Fruit fly (Drosophila melanogaster): ENCODE results near the gene GluRIIB.

dm6 chr2L:5546207-5546517 lies 13.0 kb upstream of the GluRIIB start:
- TF ChIP-seq CG15696 (tag; optimal IDR thresholded peaks at IDR 0.05) (no peak), Dref (GFP tag; IDR thresholded peaks at IDR 0.05) (no peak), CG18262 (tag; optimal IDR thresholded peaks at IDR 0.05) (no peak), CG12659 (GFP tag; optimal IDR thresholded peaks at IDR 0.05) (no peak), Dek (tag; optimal IDR thresholded peaks at IDR 0.05) (no peak)

Measured in whole organism, embryonic.